Worm (Caenorhabditis elegans) whole organism, mixed stage, embryonic: ENCODE data around the gene T12B5.15.
A peak's percentile ranks its signal among the peaks of the same experiment; 100 is the strongest.
"Not testable (repeated sequence)": the region's sequence is repeated elsewhere in the genome, so short reads cannot be mapped to it uniquely, and the experiment has no call there.

Experiments used
- cnd-1 ChIP-seq: fragments of 200-800 bp; sonication (Bioruptor generic); optimal IDR thresholded peaks from 2 replicates; lab custom pipeline; 2018; ENCODE audit warnings: mild to moderate bottlenecking, missing genetic modification characterization, missing compliant biosample characterization
- elt-3 ChIP-seq: fragments of 150-350 bp; optimal IDR thresholded peaks from 2 replicates; lab custom pipeline; 2014; ENCODE audit warnings: missing biosample characterization, missing genetic modification characterization
- lin-13 ChIP-seq: fragments of 150-350 bp; optimal IDR thresholded peaks from 2 replicates; lab custom pipeline; 2014; ENCODE audit warnings: missing biosample characterization, missing genetic modification characterization
- lin-32 ChIP-seq: fragments of 200-800 bp; sonication (Bioruptor generic); optimal IDR thresholded peaks from 2 replicates; lab custom pipeline; 2018; ENCODE audit warnings: mild to moderate bottlenecking, missing genetic modification characterization, missing compliant biosample characterization
- mls-2 ChIP-seq: sonication (generic microtip); optimal IDR thresholded peaks from 2 replicates; lab custom pipeline; 2016; ENCODE audit warnings: mild to moderate bottlenecking, missing genetic modification characterization, moderate library complexity, missing compliant biosample characterization
- nhr-12 ChIP-seq: fragments of 150-350 bp; optimal IDR thresholded peaks from 2 replicates; lab custom pipeline; 2014; ENCODE audit warnings: missing biosample characterization, missing genetic modification characterization
- nhr-2 ChIP-seq: fragments of 150-350 bp; optimal IDR thresholded peaks from 2 replicates; lab custom pipeline; 2014; ENCODE audit warnings: missing biosample characterization, missing genetic modification characterization
- nhr-237 ChIP-seq: fragments of 150-350 bp; optimal IDR thresholded peaks from 2 replicates; lab custom pipeline; 2014; ENCODE audit warnings: missing biosample characterization, missing genetic modification characterization
- nhr-28 ChIP-seq: fragments of 150-350 bp; optimal IDR thresholded peaks from 2 replicates; lab custom pipeline; 2014; ENCODE audit warnings: missing biosample characterization, missing genetic modification characterization
- nhr-76 ChIP-seq: sonication (generic microtip); optimal IDR thresholded peaks from 2 replicates; lab custom pipeline; 2017; ENCODE audit warnings: missing biosample characterization, missing genetic modification characterization
- pha-4 ChIP-seq: fragments of 150-350 bp; optimal IDR thresholded peaks from 2 replicates; lab custom pipeline; 2018; ENCODE audit warnings: missing biosample characterization, missing genetic modification reagents, missing genetic modification characterization
- sptf-1 ChIP-seq: sonication (generic microtip); optimal IDR thresholded peaks from 2 replicates; lab custom pipeline; 2017; ENCODE audit warnings: mild to moderate bottlenecking, missing genetic modification characterization, moderate library complexity, missing compliant biosample characterization
- unc-62 ChIP-seq: fragments of 150-350 bp; optimal IDR thresholded peaks from 2 replicates; lab custom pipeline; 2014; ENCODE audit warnings: missing biosample characterization, missing genetic modification reagents, missing genetic modification characterization
- ztf-11 ChIP-seq: fragments of 150-350 bp; optimal IDR thresholded peaks from 2 replicates; lab custom pipeline; 2014; ENCODE audit warnings: missing biosample characterization, missing genetic modification characterization

- not testable (repeated sequence) for TF ChIP-seq elt-3 (tag; lab: Kevin White, UChicago); nhr-237 (tag; lab: Kevin White, UChicago); nhr-28 (tag; lab: Kevin White, UChicago); unc-62 (GFP tag; lab: Kevin White, UChicago); ztf-11 (tag; lab: Kevin White, UChicago); nhr-12 (tag; lab: Kevin White, UChicago); lin-13 (tag; lab: Kevin White, UChicago); nhr-2; pha-4 (tag; lab: Kevin White, UChicago); nhr-76 (tag; lab: Kevin White, UChicago)
- TF ChIP-seq cnd-1: peak; percentile 49
- TF ChIP-seq lin-32 (GFP tag; lab: Kevin White, UChicago): peak; percentile 85
- TF ChIP-seq sptf-1: peak; percentile 96
- TF ChIP-seq mls-2: peak; percentile 95
These were observed 23.0 kb downstream of the T12B5.15 start for ce11 chrIII:931405-931804.
